Worm (Caenorhabditis elegans): ENCODE results near the gene Y49E10.21.

Gene Y49E10.21

ce11 chrIII:12447563-12447962 is 9.8 kb upstream of the Y49E10.21 start:
- peak in 1 of 2 experiments; percentile 18 for TF ChIP-seq lsy-2 (tag; optimal IDR thresholded peaks at IDR 0.05)

ce11 chrIII:12453315-12453714 is 4.1 kb upstream of the Y49E10.21 start, which contains the start of gene ani-1:
TSS of gene ani-1 (minus strand) at chrIII:12453375.
- TF ChIP-seq sem-4 (tag; optimal IDR thresholded peaks at IDR 0.05) (no peak), nhr-11 (tag; optimal IDR thresholded peaks at IDR 0.05) (no peak), crh-2 (tag; optimal IDR thresholded peaks at IDR 0.05) (peak; percentile 53), ztf-4 (tag; optimal IDR thresholded peaks at IDR 0.05) (no peak), F13H6.1 (tag; optimal IDR thresholded peaks at IDR 0.05) (peak; percentile 43), dmd-4 (tag; optimal IDR thresholded peaks at IDR 0.05) (no peak), lin-11 (tag; optimal IDR thresholded peaks at IDR 0.05) (peak; percentile 46), unc-55 (GFP tag; optimal IDR thresholded peaks at IDR 0.05) (peak; percentile 88), nhr-77 (tag; optimal IDR thresholded peaks at IDR 0.05) (no peak), lin-13 (GFP tag; optimal IDR thresholded peaks at IDR 0.05) (peak; percentile 82), lsy-2 (tag; optimal IDR thresholded peaks at IDR 0.05) (peak; percentile 45 to 85), ztf-11 (tag; optimal IDR thresholded peaks at IDR 0.05) (no peak), peb-1 (tag; optimal IDR thresholded peaks at IDR 0.05) (no peak), elt-3 (tag; optimal IDR thresholded peaks at IDR 0.05) (no peak), nhr-21 (tag; optimal IDR thresholded peaks at IDR 0.05) (peak; percentile 27), sma-9 (GFP tag; optimal IDR thresholded peaks at IDR 0.05) (peak; percentile 34), sma-9 (tag; optimal IDR thresholded peaks at IDR 0.05) (no peak), nhr-237 (tag; optimal IDR thresholded peaks at IDR 0.05) (no peak), zag-1 (tag; optimal IDR thresholded peaks at IDR 0.05) (no peak), R02D3.7 (tag; optimal IDR thresholded peaks at IDR 0.05) (no peak), snpc-4 (tag; optimal IDR thresholded peaks at IDR 0.05) (peak; percentile 37), elt-1 (tag; optimal IDR thresholded peaks at IDR 0.05) (no peak), Y55F3AM.14 (GFP tag; optimal IDR thresholded peaks at IDR 0.05) (no peak), unc-39 (tag; optimal IDR thresholded peaks at IDR 0.05) (no peak), nhr-6 (tag; optimal IDR thresholded peaks at IDR 0.05) (no peak), C34F6.9 (tag; optimal IDR thresholded peaks at IDR 0.05) (peak; percentile 70), mab-5 (tag; optimal IDR thresholded peaks at IDR 0.05) (peak; percentile 45), nhr-12 (tag; optimal IDR thresholded peaks at IDR 0.05) (no peak), nhr-23 (tag; optimal IDR thresholded peaks at IDR 0.05) (no peak), sma-3 (GFP tag; optimal IDR thresholded peaks at IDR 0.05) (peak; percentile 75), fos-1 (tag; optimal IDR thresholded peaks at IDR 0.05) (no peak), mdl-1 (tag; optimal IDR thresholded peaks at IDR 0.05) (no peak), ceh-16 (tag; optimal IDR thresholded peaks at IDR 0.05) (no peak), alr-1 (tag; optimal IDR thresholded peaks at IDR 0.05) (no peak), mbf-1 (tag; optimal IDR thresholded peaks at IDR 0.05) (no peak), egl-27 (tag; optimal IDR thresholded peaks at IDR 0.05) (no peak), gmeb-1 (tag; optimal IDR thresholded peaks at IDR 0.05) (peak; percentile 79), nhr-25 (tag; optimal IDR thresholded peaks at IDR 0.05) (peak; percentile 67), skn-1 (tag; optimal IDR thresholded peaks at IDR 0.05) (no peak), ceh-82 (tag; optimal IDR thresholded peaks at IDR 0.05) (no peak), nhr-10 (tag; optimal IDR thresholded peaks at IDR 0.05) (no peak), blmp-1 (tag; optimal IDR thresholded peaks at IDR 0.05; ENCODE audit: insufficient read depth) (peak; percentile 50), unc-62 (GFP tag; optimal IDR thresholded peaks at IDR 0.05) (no peak), ama-1 (optimal IDR thresholded peaks at IDR 0.05) (no peak), aly-2 (tag; optimal IDR thresholded peaks at IDR 0.05) (no peak), nhr-129 (tag; optimal IDR thresholded peaks at IDR 0.05) (peak; percentile 60), ztf-1 (GFP tag; conservative IDR thresholded peaks at IDR 0.05) (no peak), lin-39 (tag; optimal IDR thresholded peaks at IDR 0.05) (no peak), ZK546.5 (tag; optimal IDR thresholded peaks at IDR 0.05) (no peak)

Data from whole organism, L2 larva.